Worm (Caenorhabditis elegans) whole organism, early embryonic: Measurements from ENCODE around the gene rec-8.

Source experiments
- hmg-4 ChIP-seq: fragments of 200-800 bp; sonication (Bioruptor generic); optimal IDR thresholded peaks from 2 replicates; lab custom pipeline; 2018; ENCODE audit warnings: mild to moderate bottlenecking, missing genetic modification characterization, missing compliant biosample characterization
- sea-1 ChIP-seq: fragments of 200-800 bp; sonication (Bioruptor generic); conservative IDR thresholded peaks from 2 replicates; pipeline ENCODE4 v1.3.6; 2022; ENCODE audit warnings: missing genetic modification characterization, missing compliant biosample characterization

ce11 chrIV:13383763-13384436 lies 30.9 kb upstream of the rec-8 start, which contains the start of gene rab-19:
- TF ChIP-seq hmg-4 (GFP tag; lab: Kevin White, UChicago) = no peak
- TF ChIP-seq sea-1 (GFP tag; lab: Robert Waterston, UW) = no peak
